Worm (Caenorhabditis elegans) whole organism, L3 larva: Measurements from ENCODE around the gene lpr-6.

ENCODE experiments used
- R02D3.7 ChIP-seq: fragments of 150-350 bp; optimal IDR thresholded peaks from 2 replicates; lab custom pipeline; 2014; ENCODE audit warnings: missing biosample characterization, missing genetic modification characterization
- ama-1 ChIP-seq: fragments of 150-350 bp; optimal IDR thresholded peaks from 2 replicates; lab custom pipeline; 2018
- ceh-16 ChIP-seq: sonication (generic microtip); optimal IDR thresholded peaks from 2 replicates; lab custom pipeline; 2017; ENCODE audit warnings: missing biosample characterization, missing genetic modification characterization
- ceh-82 ChIP-seq: fragments of 150-350 bp; optimal IDR thresholded peaks from 2 replicates; lab custom pipeline; 2014; ENCODE audit warnings: missing biosample characterization, missing genetic modification characterization
- ceh-9 ChIP-seq: sonication (generic microtip); optimal IDR thresholded peaks from 2 replicates; lab custom pipeline; 2018; ENCODE audit warnings: missing biosample characterization, missing genetic modification characterization
- fkh-10 ChIP-seq: sonication (generic microtip); optimal IDR thresholded peaks from 2 replicates; lab custom pipeline; 2017; ENCODE audit warnings: missing biosample characterization, missing genetic modification reagents, missing genetic modification characterization
- mdl-1 ChIP-seq: fragments of 150-350 bp; optimal IDR thresholded peaks from 2 replicates; lab custom pipeline; 2014; ENCODE audit warnings: missing biosample characterization, missing genetic modification characterization
- nhr-12 ChIP-seq: fragments of 150-350 bp; optimal IDR thresholded peaks from 2 replicates; lab custom pipeline; 2014; ENCODE audit warnings: missing biosample characterization, missing genetic modification characterization
- tbx-2 ChIP-seq: sonication (generic microtip); optimal IDR thresholded peaks from 2 replicates; lab custom pipeline; 2016; ENCODE audit warnings: mild to moderate bottlenecking, missing genetic modification characterization, missing compliant biosample characterization
- unc-39 ChIP-seq: sonication (generic microtip); optimal IDR thresholded peaks from 4 replicates; lab custom pipeline; 2017; ENCODE audit warnings: missing biosample characterization, missing genetic modification characterization
- unc-62 ChIP-seq: fragments of 150-350 bp; sonication (generic microtip); optimal IDR thresholded peaks from 4 replicates; lab custom pipeline; 2014; ENCODE audit warnings: missing biosample characterization, missing genetic modification reagents, missing genetic modification characterization
- ztf-11 ChIP-seq: fragments of 150-350 bp; optimal IDR thresholded peaks from 2 replicates; lab custom pipeline; 2014; ENCODE audit warnings: missing biosample characterization, missing genetic modification characterization
- ztf-4 ChIP-seq: fragments of 150-350 bp; optimal IDR thresholded peaks from 2 replicates; lab custom pipeline; 2014; ENCODE audit warnings: missing biosample characterization, missing genetic modification characterization

DNA sequence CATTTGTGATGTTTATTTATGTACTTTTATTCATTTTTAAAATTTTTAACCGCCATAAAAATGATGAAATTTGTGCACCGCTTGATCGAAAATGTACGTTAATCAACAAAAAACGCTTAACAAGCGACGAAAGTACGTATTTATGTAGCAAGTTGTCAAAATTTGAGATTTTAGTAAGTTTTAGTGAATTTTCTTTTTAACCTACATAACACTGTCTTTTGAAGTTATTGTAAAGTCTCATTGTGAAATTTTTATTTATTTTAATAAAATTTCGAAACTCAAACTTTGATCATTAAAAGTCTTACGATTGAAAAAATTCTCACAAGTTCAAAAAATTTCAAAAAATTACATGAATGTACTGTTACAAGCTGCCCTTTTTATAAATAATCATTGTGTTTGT is 37.5 kb downstream of the lpr-6 start:
- TF ChIP-seq ceh-16 (tag; lab: Kevin White, UChicago) (no peak), R02D3.7 (tag; lab: Kevin White, UChicago) (no peak), ztf-4 (tag; lab: Kevin White, UChicago) (no peak), unc-62 (GFP tag; lab: Kevin White, UChicago) (no peak), ama-1 (lab: Kevin White, UChicago) (no peak), ceh-9 (no peak), unc-39 (no peak), nhr-12 (no peak), ceh-82 (tag; lab: Kevin White, UChicago) (no peak), fkh-10 (no peak), tbx-2 (tag; lab: Kevin White, UChicago) (no peak), mdl-1 (tag; lab: Kevin White, UChicago) (no peak), ztf-11 (tag; lab: Kevin White, UChicago) (no peak)
